Worm (Caenorhabditis elegans): ENCODE results near the gene lurp-3.

The lurp-3 gene

ce11 chrV:13472062-13472461 is 16.5 kb downstream of the lurp-3 start:
- TF ChIP-seq ama-1 (optimal IDR thresholded peaks at IDR 0.05): no peak
- no peak for TF ChIP-seq ama-1 (GFP tag; optimal IDR thresholded peaks at IDR 0.05)
- TF ChIP-seq ekl-4 (GFP tag; IDR thresholded peaks at IDR 0.05): no peak

- no peak for TF ChIP-seq ets-4 (GFP tag; optimal IDR thresholded peaks at IDR 0.05)
- TF ChIP-seq F33H1.4 (GFP tag; IDR thresholded peaks at IDR 0.05): no peak
- no peak for TF ChIP-seq xnd-1 (tag; optimal IDR thresholded peaks at IDR 0.05)
- no peak for TF ChIP-seq F52B5.7 (tag; optimal IDR thresholded peaks at IDR 0.05)
- no peak for TF ChIP-seq gei-17 (GFP tag; optimal IDR thresholded peaks at IDR 0.05)
- TF ChIP-seq hrde-1 (tag; optimal IDR thresholded peaks at IDR 0.05; ENCODE audit: borderline replicate concordance): no peak
- no peak for TF ChIP-seq nfya-2 (GFP tag; IDR thresholded peaks at IDR 0.05)
- no peak for TF ChIP-seq egl-44 (GFP tag; IDR thresholded peaks at IDR 0.05)
- no peak for TF ChIP-seq hlh-12 (tag; optimal IDR thresholded peaks at IDR 0.05)
- no peak for TF ChIP-seq B0019.2 (GFP tag; conservative IDR thresholded peaks at IDR 0.05)
- no peak for TF ChIP-seq aptf-2 (GFP tag; conservative IDR thresholded peaks at IDR 0.05)
- no peak for TF ChIP-seq T07F8.4 (tag; optimal IDR thresholded peaks at IDR 0.05)
- TF ChIP-seq sea-2 (GFP tag; IDR thresholded peaks at IDR 0.05): no peak
- no peak for TF ChIP-seq tbp1 (GFP tag; optimal IDR thresholded peaks at IDR 0.05)
- no peak for TF ChIP-seq madf-3 (GFP tag; IDR thresholded peaks at IDR 0.05)
- TF ChIP-seq nhr-27 (tag; optimal IDR thresholded peaks at IDR 0.05): no peak
- no peak for TF ChIP-seq ztf-25 (GFP tag; IDR thresholded peaks at IDR 0.05)
- TF ChIP-seq ekl-4 (GFP tag; IDR thresholded peaks at IDR 0.05): no peak
Observed at ce11 chrV:13473467-13473866, 17.9 kb downstream of the lurp-3 start, which contains the start of gene T10G3.1. T10G3.1 (minus strand) TSS chrV:13473679.

ce11 chrV:13476350-13476749 is 20.8 kb downstream of the lurp-3 start, which contains the start of gene T10G3.8:
T10G3.8 (minus strand) TSS chrV:13476450.
- TF ChIP-seq nhr-120 (GFP tag; IDR thresholded peaks at IDR 0.05): no peak
- TF ChIP-seq F57A8.1 (GFP tag; optimal IDR thresholded peaks at IDR 0.05): no peak
- TF ChIP-seq madf-6 (GFP tag; IDR thresholded peaks at IDR 0.05): no peak
- TF ChIP-seq ZK185.1 (tag; optimal IDR thresholded peaks at IDR 0.05; ENCODE audit: poor library complexity, severe bottlenecking): no peak
- no peak for TF ChIP-seq F57C9.4 (tag; optimal IDR thresholded peaks at IDR 0.05)
- TF ChIP-seq repo-1 (tag; optimal IDR thresholded peaks at IDR 0.05): no peak
- no peak for TF ChIP-seq nhr-179 (tag; optimal IDR thresholded peaks at IDR 0.05)
- no peak for TF ChIP-seq sea-2 (GFP tag; IDR thresholded peaks at IDR 0.05)
- no peak for TF ChIP-seq F22D6.2 (tag; optimal IDR thresholded peaks at IDR 0.05)
- no peak for TF ChIP-seq hlh-12 (tag; optimal IDR thresholded peaks at IDR 0.05)
- TF ChIP-seq T26A5.8 (tag; optimal IDR thresholded peaks at IDR 0.05): no peak
- no peak for TF ChIP-seq ztf-22 (GFP tag; optimal IDR thresholded peaks at IDR 0.05)
- TF ChIP-seq hsf-1 (GFP tag; IDR thresholded peaks at IDR 0.05): no peak
- no peak for TF ChIP-seq snpc-1.3 (tag; optimal IDR thresholded peaks at IDR 0.05; ENCODE audit: insufficient read depth)
- no peak for TF ChIP-seq him-1 (tag; optimal IDR thresholded peaks at IDR 0.05)
- TF ChIP-seq lir-1 (GFP tag; conservative IDR thresholded peaks at IDR 0.05): no peak
- TF ChIP-seq F23B12.7 (tag; optimal IDR thresholded peaks at IDR 0.05; ENCODE audit: insufficient read depth): no peak

ce11 chrV:13479766-13480165 is 24.2 kb downstream of the lurp-3 start, which contains the start of gene T10G3.2:
T10G3.2 (minus strand) TSS chrV:13479866.
- no peak for TF ChIP-seq mes-4 (tag; optimal IDR thresholded peaks at IDR 0.05)
- TF ChIP-seq ceh-58 (GFP tag; IDR thresholded peaks at IDR 0.05): no peak
- no peak for TF ChIP-seq tlf-1 (GFP tag; optimal IDR thresholded peaks at IDR 0.05)
- TF ChIP-seq tbp1 (GFP tag; optimal IDR thresholded peaks at IDR 0.05): no peak
- no peak for TF ChIP-seq sptf-2 (GFP tag; optimal IDR thresholded peaks at IDR 0.05)
- TF ChIP-seq egl-18 (GFP tag; IDR thresholded peaks at IDR 0.05): no peak
- no peak for TF ChIP-seq F39B2.1 (GFP tag; IDR thresholded peaks at IDR 0.05)
- no peak for TF ChIP-seq somi-1 (GFP tag; optimal IDR thresholded peaks at IDR 0.05)
- TF ChIP-seq F57A8.1 (GFP tag; optimal IDR thresholded peaks at IDR 0.05): no peak
- TF ChIP-seq F37B4.10 (GFP tag; IDR thresholded peaks at IDR 0.05): no peak
- TF ChIP-seq chd-7 (tag; optimal IDR thresholded peaks at IDR 0.05): no peak
- TF ChIP-seq fkh-3 (tag; optimal IDR thresholded peaks at IDR 0.05): no peak
- no peak for TF ChIP-seq Y67H2A.10 (GFP tag; conservative IDR thresholded peaks at IDR 0.05)
- no peak for TF ChIP-seq ztf-26 (tag; optimal IDR thresholded peaks at IDR 0.05)
- no peak for TF ChIP-seq ceh-100 (GFP tag; IDR thresholded peaks at IDR 0.05)
